Fruit fly (Drosophila melanogaster) whole organism, embryonic: ENCODE measurements around the gene Acp76A.

Experiments
- Adf1 ChIP-seq: fragments of 200-800 bp; sonication (Bioruptor generic); IDR thresholded peaks from 2 replicates; pipeline ENCODE4 v1.3.6; 2022; ENCODE audit warnings: missing biosample characterization, missing genetic modification characterization
- Awh ChIP-seq: fragments of 200-800 bp; sonication (Bioruptor generic); IDR thresholded peaks from 2 replicates; pipeline ENCODE4, ENCODE4 v1.3.6; 2022; ENCODE audit warnings: missing biosample characterization, missing genetic modification characterization
- CG11085 ChIP-seq: fragments of 200-800 bp; sonication (Bioruptor generic); IDR thresholded peaks from 2 replicates; pipeline ENCODE4 v1.3.6; 2022; ENCODE audit warnings: missing biosample characterization, missing genetic modification characterization
- CG11695 ChIP-seq: fragments of 200-800 bp; sonication (Bioruptor generic); IDR thresholded peaks from 3 replicates; pipeline ENCODE4 v1.3.6; 2022; ENCODE audit warnings: missing biosample characterization, missing genetic modification characterization
- CG12104 ChIP-seq: fragments of 200-800 bp; sonication (Bioruptor generic); optimal IDR thresholded peaks from 3 replicates; lab custom pipeline; 2016; ENCODE audit warnings: missing biosample characterization, missing genetic modification characterization
- CG12659 ChIP-seq: fragments of 200-800 bp; sonication (Bioruptor generic); optimal IDR thresholded peaks from 3 replicates; lab custom pipeline; 2017; ENCODE audit warnings: mild to moderate bottlenecking, missing biosample characterization, missing genetic modification reagents, missing genetic modification characterization
- CG13123 ChIP-seq: fragments of 200-800 bp; sonication (Bioruptor generic); optimal IDR thresholded peaks from 2 replicates; lab custom pipeline; 2016; ENCODE audit warnings: missing biosample characterization, missing genetic modification characterization
- CG13424 ChIP-seq: fragments of 200-800 bp; sonication (Bioruptor generic); optimal IDR thresholded peaks from 2 replicates; lab custom pipeline; 2019; ENCODE audit warnings: missing biosample characterization, mild to moderate bottlenecking, missing genetic modification characterization, moderate library complexity
- CG13624 ChIP-seq: fragments of 200-800 bp; sonication (Bioruptor generic); optimal IDR thresholded peaks from 2 replicates; lab custom pipeline; 2016; ENCODE audit warnings: missing biosample characterization, missing genetic modification characterization
- CG14860 ChIP-seq: fragments of 200-800 bp; sonication (Bioruptor generic); IDR thresholded peaks from 3 replicates; pipeline ENCODE4 v1.3.6; 2022; ENCODE audit warnings: missing biosample characterization, missing genetic modification characterization; ENCODE audit not compliant: partially characterized antibody
- CG15011 ChIP-seq: fragments of 200-800 bp; sonication (Bioruptor generic); optimal IDR thresholded peaks from 3 replicates; lab custom pipeline; 2018; ENCODE audit warnings: missing biosample characterization, mild to moderate bottlenecking, missing genetic modification characterization
- CG15269 ChIP-seq: fragments of 200-800 bp; sonication (Bioruptor generic); optimal IDR thresholded peaks from 2 replicates; lab custom pipeline; 2018; ENCODE audit warnings: missing biosample characterization, mild to moderate bottlenecking, missing genetic modification characterization, moderate library complexity
- CG1603 ChIP-seq: fragments of 200-800 bp; sonication (Bioruptor generic); optimal IDR thresholded peaks from 2 replicates; lab custom pipeline; 2019; ENCODE audit warnings: missing biosample characterization, mild to moderate bottlenecking, missing genetic modification characterization, moderate library complexity
- CG16863 ChIP-seq: fragments of 200-800 bp; sonication (Bioruptor generic); optimal IDR thresholded peaks from 3 replicates; lab custom pipeline; 2016; ENCODE audit warnings: missing biosample characterization, missing genetic modification characterization
- CG17328 ChIP-seq: fragments of 200-800 bp; sonication (Bioruptor generic); IDR thresholded peaks from 2 replicates; pipeline ENCODE4 v1.3.6; 2022; ENCODE audit warnings: missing biosample characterization, missing genetic modification characterization
- CG1832 ChIP-seq: fragments of 200-800 bp; sonication (Bioruptor generic); optimal IDR thresholded peaks from 2 replicates; lab custom pipeline; 2017; ENCODE audit warnings: missing biosample characterization, mild to moderate bottlenecking, missing genetic modification characterization, inconsistent platforms
- CG18476 ChIP-seq: fragments of 200-800 bp; sonication (Bioruptor generic); optimal IDR thresholded peaks from 2 replicates; lab custom pipeline; 2016; ENCODE audit warnings: missing biosample characterization, mild to moderate bottlenecking, missing genetic modification characterization
- CG2116 ChIP-seq: fragments of 200-800 bp; sonication (Bioruptor generic); optimal IDR thresholded peaks from 3 replicates; lab custom pipeline; 2018; ENCODE audit warnings: missing biosample characterization, mild to moderate bottlenecking, missing genetic modification characterization
- CG8765 ChIP-seq: fragments of 200-800 bp; sonication (Bioruptor generic); IDR thresholded peaks from 2 replicates; pipeline ENCODE4 v1.3.6; 2022; ENCODE audit warnings: missing biosample characterization, missing genetic modification characterization
- Dll ChIP-seq: fragments of 200-800 bp; sonication (Bioruptor generic); IDR thresholded peaks from 4 replicates; pipeline ENCODE4 v1.3.6; 2022; ENCODE audit warnings: missing biosample characterization, missing genetic modification characterization; ENCODE audit not compliant: partially characterized antibody
- Ets65A ChIP-seq: fragments of 200-800 bp; sonication (Bioruptor generic); peaks from one replicate; lab custom pipeline; 2016; ENCODE audit warnings: missing biosample characterization, missing genetic modification characterization
- Gug ChIP-seq: fragments of 200-800 bp; sonication (Bioruptor generic); IDR thresholded peaks from 4 replicates; pipeline ENCODE4 v1.3.6; 2022; ENCODE audit warnings: missing biosample characterization, missing genetic modification characterization
- Lim3 ChIP-seq: fragments of 200-800 bp; sonication (Bioruptor generic); IDR thresholded peaks from 2 replicates; pipeline ENCODE4 v1.3.6; 2022; ENCODE audit warnings: missing biosample characterization, missing genetic modification characterization
- Meics ChIP-seq: fragments of 200-800 bp; sonication (Bioruptor generic); optimal IDR thresholded peaks from 2 replicates; lab custom pipeline; 2017; ENCODE audit warnings: missing biosample characterization, mild to moderate bottlenecking, missing genetic modification characterization
- Nf-YB ChIP-seq: fragments of 200-800 bp; sonication (Bioruptor generic); optimal IDR thresholded peaks from 3 replicates; lab custom pipeline; 2019; ENCODE audit warnings: missing biosample characterization, mild to moderate bottlenecking, missing genetic modification characterization, moderate library complexity
- Rfx ChIP-seq: fragments of 200-800 bp; sonication (Bioruptor generic); IDR thresholded peaks from 2 replicates; pipeline ENCODE4 v1.3.6; 2022; ENCODE audit warnings: missing biosample characterization, missing genetic modification characterization
- Sox100B ChIP-seq: fragments of 200-800 bp; sonication (Bioruptor generic); optimal IDR thresholded peaks from 3 replicates; lab custom pipeline; 2018; ENCODE audit warnings: missing biosample characterization, mild to moderate bottlenecking, missing genetic modification characterization
- Sry-β ChIP-seq: fragments of 200-800 bp; sonication (Bioruptor generic); optimal IDR thresholded peaks from 2 replicates; lab custom pipeline; 2018; ENCODE audit warnings: missing biosample characterization, mild to moderate bottlenecking, missing genetic modification characterization, moderate library complexity
- Ssrp ChIP-seq: fragments of 200-800 bp; sonication (Bioruptor generic); optimal IDR thresholded peaks from 2 replicates; lab custom pipeline; 2018; ENCODE audit warnings: missing biosample characterization, mild to moderate bottlenecking, missing genetic modification characterization, moderate library complexity
- Tbp ChIP-seq: fragments of >200 bp; optimal IDR thresholded peaks from 2 replicates; lab custom pipeline; 2018; ENCODE audit warnings: missing biosample characterization, missing genetic modification characterization
- abd-A ChIP-seq: fragments of 200-800 bp; sonication (Bioruptor generic); optimal IDR thresholded peaks from 3 replicates; lab custom pipeline; 2019; ENCODE audit warnings: missing biosample characterization, mild to moderate bottlenecking, missing genetic modification characterization, moderate library complexity
- al ChIP-seq: fragments of 200-800 bp; sonication (Bioruptor generic); IDR thresholded peaks from 2 replicates; pipeline ENCODE4 v1.3.6; 2022; ENCODE audit warnings: missing biosample characterization, missing genetic modification characterization
- ap ChIP-seq: fragments of 200-800 bp; sonication (Bioruptor generic); IDR thresholded peaks from 2 replicates; pipeline ENCODE4 v1.3.6; 2022; ENCODE audit warnings: missing biosample characterization, missing genetic modification characterization
- bab2 ChIP-seq: fragments of 200-800 bp; sonication (Bioruptor generic); optimal IDR thresholded peaks from 2 replicates; lab custom pipeline; 2016; ENCODE audit warnings: missing biosample characterization, missing genetic modification characterization
- dmrt11E ChIP-seq: fragments of 200-800 bp; sonication (Bioruptor generic); optimal IDR thresholded peaks from 3 replicates; lab custom pipeline; 2018; ENCODE audit warnings: missing biosample characterization, mild to moderate bottlenecking, missing genetic modification characterization, moderate library complexity
- gfzf ChIP-seq: fragments of 200-800 bp; sonication (Bioruptor generic); optimal IDR thresholded peaks from 2 replicates; lab custom pipeline; 2016; ENCODE audit warnings: missing biosample characterization, mild to moderate bottlenecking, missing genetic modification characterization, moderate library complexity
- hkb ChIP-seq, 2 experiments: fragments of 200-800 bp in 1 of 2; fragments of >200 bp in 1 of 2; sonication (Bioruptor generic) in 1 of 2; IDR thresholded peaks in 1 of 2; optimal IDR thresholded peaks in 1 of 2; 2 replicates each; pipeline versions ENCODE4 v1.3.6 to Lab custom; 2017 to 2022; ENCODE audit warnings: missing biosample characterization in 1 of 2, missing genetic modification characterization in 1 of 2
- lbe ChIP-seq: fragments of 200-800 bp; sonication (Bioruptor generic); optimal IDR thresholded peaks from 2 replicates; lab custom pipeline; 2016; ENCODE audit warnings: missing biosample characterization, mild to moderate bottlenecking, missing genetic modification characterization
- lilli ChIP-seq: fragments of 200-800 bp; sonication (Bioruptor generic); optimal IDR thresholded peaks from 3 replicates; lab custom pipeline; 2016; ENCODE audit warnings: missing biosample characterization, missing genetic modification characterization
- otp ChIP-seq: fragments of 200-800 bp; sonication (Bioruptor generic); IDR thresholded peaks from 3 replicates; pipeline ENCODE4, ENCODE4 v1.3.6; 2022; ENCODE audit warnings: missing biosample characterization, missing genetic modification characterization
- repo ChIP-seq: fragments of 200-800 bp; sonication (Bioruptor generic); optimal IDR thresholded peaks from 2 replicates; lab custom pipeline; 2016; ENCODE audit warnings: missing biosample characterization, missing genetic modification characterization
- ro ChIP-seq: fragments of 200-800 bp; sonication (Bioruptor generic); IDR thresholded peaks from 2 replicates; pipeline ENCODE4 v1.3.6; 2022; ENCODE audit warnings: missing biosample characterization, missing genetic modification characterization
- row ChIP-seq: fragments of 200-800 bp; sonication (Bioruptor generic); IDR thresholded peaks from 3 replicates; pipeline ENCODE4 v1.3.6; 2022; ENCODE audit warnings: missing biosample characterization, missing genetic modification characterization
- sc ChIP-seq, 3 experiments: fragments of >200 bp in 2 of 3; fragments of 200-800 bp in 1 of 3; sonication (Bioruptor generic) in 1 of 3; optimal IDR thresholded peaks; 2 replicates in 2 of 3; 3 replicates in 1 of 3; lab custom pipeline; 2017; ENCODE audit warnings: mild to moderate bottlenecking in 1 of 3, missing biosample characterization in 1 of 3, missing genetic modification characterization in 1 of 3, missing genetic modification reagents in 1 of 3
- slp2 ChIP-seq: fragments of 200-800 bp; sonication (Bioruptor generic); optimal IDR thresholded peaks from 2 replicates; lab custom pipeline; 2016; ENCODE audit warnings: missing biosample characterization, missing genetic modification characterization
- tap ChIP-seq: fragments of 200-800 bp; optimal IDR thresholded peaks from 3 replicates; lab custom pipeline; 2019; ENCODE audit warnings: missing biosample characterization, mild to moderate bottlenecking, missing genetic modification characterization, moderate library complexity
- tgo ChIP-seq: fragments of 200-800 bp; sonication (Bioruptor generic); IDR thresholded peaks from 3 replicates; pipeline ENCODE4 v1.3.6; 2022; ENCODE audit warnings: missing biosample characterization, missing genetic modification characterization
- zfh2 ChIP-seq: fragments of 200-800 bp; sonication (Bioruptor generic); optimal IDR thresholded peaks from 2 replicates; lab custom pipeline; 2016; ENCODE audit warnings: missing biosample characterization, missing genetic modification characterization

Acp76A gene

DNA sequence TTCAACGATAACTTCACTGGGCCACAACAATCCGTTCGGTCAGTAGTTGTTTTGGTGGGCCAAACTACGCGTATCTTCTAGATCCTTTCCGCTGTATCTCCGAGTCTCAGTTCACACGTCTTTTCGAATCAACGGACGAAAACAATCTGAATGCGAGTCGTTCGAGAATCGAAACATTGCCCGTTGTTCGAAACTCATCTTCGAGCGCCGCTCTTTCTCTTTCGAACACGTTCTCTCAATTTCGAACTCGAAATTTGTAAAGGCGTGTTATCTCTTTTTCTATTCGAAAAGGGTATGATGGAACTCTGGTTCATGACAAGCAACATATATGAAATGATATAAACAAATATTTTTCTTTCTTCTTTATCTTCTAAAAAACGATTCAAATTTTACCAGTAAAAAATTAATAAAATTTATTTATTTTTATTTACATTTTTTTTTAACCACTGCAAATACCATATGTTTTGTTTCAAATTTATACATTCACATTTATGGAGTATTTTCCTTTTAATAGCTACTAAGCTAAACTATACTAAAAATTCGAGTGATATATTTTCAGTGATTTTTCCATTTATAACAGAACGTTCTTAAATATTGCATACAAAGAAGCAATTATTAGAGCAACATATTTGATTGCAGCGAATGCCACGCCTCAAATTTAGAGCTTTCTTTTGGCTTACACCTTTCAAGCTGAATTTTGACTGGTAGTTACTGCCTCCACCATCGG, 6.4 kb downstream of the Acp76A start, which contains the start of gene nkd (continued):
- TF ChIP-seq CG12104 (GFP tag; lab: Kevin White, UChicago) (peak; percentile 38), zfh2 (GFP tag; lab: Kevin White, UChicago) (peak; percentile 50), sc (optimal IDR thresholded peaks at IDR 0.05; lab: Kevin White, UChicago) (no peak), sc (GFP tag; optimal IDR thresholded peaks at IDR 0.05; lab: Kevin White, UChicago) (peak; percentile 77), ap (peak; percentile 88), Sry-β (GFP tag; lab: Kevin White, UChicago) (no peak), Awh (GFP tag; lab: Robert Waterston, UW) (peak; percentile 94), al (GFP tag; lab: Robert Waterston, UW) (peak; percentile 78), CG1832 (GFP tag; lab: Kevin White, UChicago) (no peak), ro (GFP tag; lab: Robert Waterston, UW) (peak; percentile 77), Adf1 (GFP tag; lab: Robert Waterston, UW) (peak; percentile 53; the same call in 1 of the 2 replicates), row (GFP tag; lab: Robert Waterston, UW) (peak; percentile 96), CG18476 (peak; percentile 65), otp (GFP tag; lab: Robert Waterston, UW) (peak; percentile 87), Nf-YB (GFP tag; lab: Kevin White, UChicago) (peak; percentile 79), gfzf (GFP tag; lab: Kevin White, UChicago) (no peak), CG15011 (peak; percentile 18), Meics (GFP tag; lab: Kevin White, UChicago) (peak; percentile 90), slp2 (GFP tag; lab: Kevin White, UChicago) (peak; percentile 42), tgo (GFP tag; lab: Robert Waterston, UW) (peak; percentile 91), tap (peak; percentile 88), Ssrp (peak; percentile 85), Ets65A (GFP tag; lab: Kevin White, UChicago) (peak; percentile 90), CG15269 (peak; percentile 95), CG14860 (GFP tag; lab: Robert Waterston, UW) (no peak), CG1603 (tag; lab: Kevin White, UChicago) (peak; percentile 32), CG16863 (GFP tag; lab: Kevin White, UChicago) (peak; percentile 73), CG11085 (GFP tag; lab: Robert Waterston, UW) (peak; percentile 82), CG17328 (GFP tag; lab: Robert Waterston, UW) (peak; percentile 96), CG8765 (GFP tag; lab: Robert Waterston, UW) (peak; percentile 68; the same call in 1 of the 2 replicates), Rfx (GFP tag; lab: Robert Waterston, UW) (peak; percentile 93), CG13624 (GFP tag; lab: Kevin White, UChicago) (peak; percentile 67), repo (peak; percentile 49), hkb (optimal IDR thresholded peaks at IDR 0.05; lab: Kevin White, UChicago) (no peak), hkb (GFP tag; IDR thresholded peaks at IDR 0.05; lab: Robert Waterston, UW) (peak; percentile 94), Dll (GFP tag; lab: Robert Waterston, UW) (peak; percentile 39; the same call in 1 of the 4 replicates), lilli (GFP tag; lab: Kevin White, UChicago) (peak; percentile 90), Sox100B (GFP tag; lab: Kevin White, UChicago) (peak; percentile 89), CG13123 (GFP tag; lab: Kevin White, UChicago) (peak; percentile 73), Tbp (GFP tag; lab: Kevin White, UChicago) (no peak), CG11695 (GFP tag; lab: Robert Waterston, UW) (peak; percentile 96), Lim3 (GFP tag; lab: Robert Waterston, UW) (no peak), bab2 (peak; percentile 71), abd-A (tag; lab: Kevin White, UChicago) (peak; percentile 62), CG13424 (tag; lab: Kevin White, UChicago) (peak; percentile 92), lbe (GFP tag; lab: Kevin White, UChicago) (peak; percentile 75), dmrt11E (tag; lab: Kevin White, UChicago) (peak; percentile 91), CG12659 (GFP tag; lab: Kevin White, UChicago) (peak; percentile 90), Gug (GFP tag; lab: Robert Waterston, UW) (peak; percentile 64; the same call in 3 of the 4 replicates), CG2116 (peak; percentile 66)
